Worm (Caenorhabditis elegans) whole organism, L1 larva: ENCODE results near the gene anmt-2.

ENCODE experiments used
- ama-1 ChIP-seq: fragments of 150-350 bp; optimal IDR thresholded peaks from 2 replicates; lab custom pipeline; 2014
- efl-3 ChIP-seq: fragments of 200-800 bp; sonication (Bioruptor generic); optimal IDR thresholded peaks from 2 replicates; lab custom pipeline; 2018; ENCODE audit warnings: mild to moderate bottlenecking, missing genetic modification characterization, missing compliant biosample characterization
- egl-27 ChIP-seq, 2 experiments: fragments of 150-350 bp in 1 of 2; sonication (generic microtip); optimal IDR thresholded peaks; 3 replicates each; lab custom pipeline; 2017 to 2018; ENCODE audit warnings: missing biosample characterization in 2 of 2, missing genetic modification characterization in 2 of 2, missing genetic modification reagents in 2 of 2
- ets-5 ChIP-seq: fragments of 200-800 bp; sonication (Bioruptor generic); IDR thresholded peaks from 2 replicates; pipeline ENCODE4 v1.3.6; 2022; ENCODE audit warnings: missing genetic modification characterization, missing compliant biosample characterization
- fkh-10 ChIP-seq: sonication (generic microtip); optimal IDR thresholded peaks from 2 replicates; lab custom pipeline; 2017; ENCODE audit warnings: missing biosample characterization, missing genetic modification reagents, missing genetic modification characterization
- mep-1 ChIP-seq: fragments of 150-350 bp; optimal IDR thresholded peaks from 2 replicates; lab custom pipeline; 2014; ENCODE audit warnings: missing biosample characterization, missing genetic modification characterization
- nhr-76 ChIP-seq: sonication (generic microtip); optimal IDR thresholded peaks from 2 replicates; lab custom pipeline; 2017; ENCODE audit warnings: missing biosample characterization, missing genetic modification characterization
- nhr-77 ChIP-seq: fragments of 150-350 bp; optimal IDR thresholded peaks from 2 replicates; lab custom pipeline; 2014; ENCODE audit warnings: missing biosample characterization, missing genetic modification characterization
- nhr-84 ChIP-seq: sonication (generic microtip); optimal IDR thresholded peaks from 2 replicates; lab custom pipeline; 2017; ENCODE audit warnings: missing biosample characterization, missing genetic modification characterization
- nhr-90 ChIP-seq: sonication (generic microtip); optimal IDR thresholded peaks from 2 replicates; lab custom pipeline; 2016; ENCODE audit warnings: mild to moderate bottlenecking, missing genetic modification characterization, missing compliant biosample characterization; ENCODE audit not compliant: poor library complexity
- pqm-1 ChIP-seq: sonication (generic microtip); optimal IDR thresholded peaks from 3 replicates; lab custom pipeline; 2017; ENCODE audit warnings: missing biosample characterization, missing genetic modification characterization
- skn-1 ChIP-seq: fragments of 150-350 bp; optimal IDR thresholded peaks from 2 replicates; lab custom pipeline; 2014; ENCODE audit warnings: missing biosample characterization, missing genetic modification characterization
- unc-62 ChIP-seq: fragments of 150-350 bp; optimal IDR thresholded peaks from 2 replicates; lab custom pipeline; 2014; ENCODE audit warnings: missing biosample characterization, missing genetic modification reagents, missing genetic modification characterization
- ztf-11 ChIP-seq, 2 experiments: sonication (generic microtip); optimal IDR thresholded peaks; 2 replicates each; lab custom pipeline; 2016 to 2017; ENCODE audit warnings: missing genetic modification characterization in 2 of 2, missing biosample characterization in 1 of 2, missing compliant biosample characterization in 1 of 2

DNA sequence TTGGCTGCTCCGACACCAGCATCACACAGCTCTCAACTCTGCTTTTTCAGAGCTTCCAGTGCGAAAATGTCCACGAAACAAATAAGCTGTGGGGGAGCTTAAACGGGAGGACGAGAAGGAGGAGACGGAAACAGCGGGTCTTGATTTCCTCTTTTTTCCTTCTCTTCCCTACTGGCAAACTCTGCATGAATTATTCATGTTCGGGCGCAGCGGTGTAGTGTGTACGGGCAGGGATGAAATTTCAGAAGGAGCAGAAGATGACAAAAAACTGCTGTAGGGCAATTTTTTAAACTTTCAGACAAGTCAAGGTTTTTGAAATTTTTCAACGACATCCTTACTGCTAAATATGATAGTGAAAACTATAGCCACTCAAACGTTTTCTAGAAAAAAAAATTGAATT lies 18.2 kb downstream of the anmt-2 start:
- no peak for TF ChIP-seq nhr-77 (tag; lab: Kevin White, UChicago)
- no peak for TF ChIP-seq unc-62
- TF ChIP-seq egl-27 (tag; optimal IDR thresholded peaks at IDR 0.05; lab: Kevin White, UChicago): no peak
- no peak for TF ChIP-seq ama-1 (lab: Kevin White, UChicago)
- TF ChIP-seq nhr-90: no peak
- TF ChIP-seq pqm-1 (tag; lab: Kevin White, UChicago): no peak
- TF ChIP-seq ztf-11 (tag; optimal IDR thresholded peaks at IDR 0.05; lab: Kevin White, UChicago): no peak
- TF ChIP-seq nhr-76 (tag; lab: Kevin White, UChicago): no peak
- TF ChIP-seq ets-5: no peak
- TF ChIP-seq nhr-84 (tag; lab: Kevin White, UChicago): no peak
- TF ChIP-seq efl-3 (GFP tag; lab: Kevin White, UChicago): no peak
- TF ChIP-seq skn-1 (tag; lab: Kevin White, UChicago): no peak
- TF ChIP-seq fkh-10 (GFP tag; lab: Kevin White, UChicago): no peak
- TF ChIP-seq mep-1 (tag; lab: Kevin White, UChicago): no peak
